Fruit fly (Drosophila melanogaster) whole organism, embryonic: ENCODE results near the gene Rab3GAP1.

Experiments used
- ATbp ChIP-seq: fragments of 200-800 bp; sonication (Bioruptor generic); optimal IDR thresholded peaks from 2 replicates; lab custom pipeline; 2017; ENCODE audit warnings: missing biosample characterization, mild to moderate bottlenecking, missing genetic modification characterization, missing genetic modification reagents
- Adf1 ChIP-seq: fragments of 200-800 bp; sonication (Bioruptor generic); IDR thresholded peaks from 2 replicates; pipeline ENCODE4 v1.3.6; 2022; ENCODE audit warnings: missing biosample characterization, missing genetic modification characterization
- CG10462 ChIP-seq: fragments of 200-800 bp; sonication (Bioruptor generic); optimal IDR thresholded peaks from 2 replicates; lab custom pipeline; 2016; ENCODE audit warnings: missing biosample characterization, missing genetic modification characterization
- CG10565 ChIP-seq: fragments of 200-800 bp; sonication (Bioruptor generic); optimal IDR thresholded peaks from 3 replicates; lab custom pipeline; 2016; ENCODE audit warnings: missing biosample characterization, mild to moderate bottlenecking, missing genetic modification characterization
- CG11247 ChIP-seq: fragments of 200-800 bp; sonication (Bioruptor generic); IDR thresholded peaks from 2 replicates; pipeline ENCODE4 v1.3.6; 2022; ENCODE audit warnings: missing biosample characterization, missing genetic modification characterization
- CG11560 ChIP-seq: fragments of 200-800 bp; sonication (Bioruptor generic); IDR thresholded peaks from 3 replicates; pipeline ENCODE4 v1.3.6; 2022; ENCODE audit warnings: missing biosample characterization, missing genetic modification characterization
- CG12744 ChIP-seq: fragments of 200-800 bp; sonication (Bioruptor generic); optimal IDR thresholded peaks from 2 replicates; lab custom pipeline; 2016; ENCODE audit warnings: missing biosample characterization, missing genetic modification characterization
- CG13287 ChIP-seq: fragments of 200-800 bp; sonication (Bioruptor generic); IDR thresholded peaks from 2 replicates; pipeline ENCODE4 v1.3.6; 2022; ENCODE audit warnings: missing biosample characterization, missing genetic modification characterization; ENCODE audit not compliant: partially characterized antibody
- CG18619 ChIP-seq: fragments of 200-800 bp; sonication (Bioruptor generic); optimal IDR thresholded peaks from 3 replicates; lab custom pipeline; 2017; ENCODE audit warnings: missing biosample characterization, mild to moderate bottlenecking, missing genetic modification characterization
- CG2199 ChIP-seq: fragments of 200-800 bp; sonication (Bioruptor generic); IDR thresholded peaks from 3 replicates; pipeline ENCODE4 v1.3.6; 2022; ENCODE audit warnings: missing biosample characterization, missing genetic modification characterization
- CG33557 ChIP-seq: fragments of 200-800 bp; sonication (Bioruptor generic); optimal IDR thresholded peaks from 2 replicates; lab custom pipeline; 2019; ENCODE audit warnings: missing biosample characterization, mild to moderate bottlenecking, missing genetic modification characterization, moderate library complexity
- CG34376 ChIP-seq: fragments of 200-800 bp; sonication (Bioruptor generic); optimal IDR thresholded peaks from 2 replicates; lab custom pipeline; 2018; ENCODE audit warnings: missing biosample characterization, mild to moderate bottlenecking, missing genetic modification characterization
- CG6254 ChIP-seq: fragments of 200-800 bp; sonication (Bioruptor generic); optimal IDR thresholded peaks from 3 replicates; lab custom pipeline; 2017; ENCODE audit warnings: mild to moderate bottlenecking, missing biosample characterization, missing genetic modification reagents, missing genetic modification characterization
- CG6791 ChIP-seq: fragments of 200-800 bp; sonication (Bioruptor generic); IDR thresholded peaks from 3 replicates; pipeline ENCODE4 v1.3.6; 2022; ENCODE audit warnings: missing biosample characterization, missing genetic modification characterization; ENCODE audit not compliant: partially characterized antibody
- CG7357 ChIP-seq: fragments of 200-800 bp; sonication (Bioruptor generic); IDR thresholded peaks from 3 replicates; pipeline ENCODE4 v1.3.6; 2022; ENCODE audit warnings: missing biosample characterization, missing genetic modification characterization
- CG8089 ChIP-seq: fragments of 200-800 bp; sonication (Bioruptor generic); optimal IDR thresholded peaks from 3 replicates; lab custom pipeline; 2016; ENCODE audit warnings: missing biosample characterization, missing genetic modification characterization
- CG8388 ChIP-seq: fragments of 200-800 bp; sonication (Bioruptor generic); optimal IDR thresholded peaks from 2 replicates; lab custom pipeline; 2019; ENCODE audit warnings: missing biosample characterization, mild to moderate bottlenecking, missing genetic modification characterization, moderate library complexity
- CG9609 ChIP-seq: fragments of 200-800 bp; sonication (Bioruptor generic); optimal IDR thresholded peaks from 3 replicates; lab custom pipeline; 2016; ENCODE audit warnings: missing biosample characterization, missing genetic modification characterization
- Dip2 ChIP-seq: fragments of 200-800 bp; sonication (Bioruptor generic); IDR thresholded peaks from 2 replicates; pipeline ENCODE4 v1.3.6; 2022; ENCODE audit warnings: missing biosample characterization, missing genetic modification characterization
- Doc2 ChIP-seq: fragments of 200-800 bp; sonication (Bioruptor generic); IDR thresholded peaks from 2 replicates; pipeline ENCODE4 v1.3.6; 2022; ENCODE audit warnings: missing biosample characterization, missing genetic modification characterization
- Dref ChIP-seq: fragments of 200-800 bp; sonication (Bioruptor generic); IDR thresholded peaks from 2 replicates; pipeline ENCODE4 v1.3.6; 2022; ENCODE audit warnings: missing biosample characterization, missing genetic modification characterization
- Gsc ChIP-seq: fragments of 200-800 bp; sonication (Bioruptor generic); IDR thresholded peaks from 2 replicates; pipeline ENCODE4 v1.3.6; 2022; ENCODE audit warnings: missing biosample characterization, missing genetic modification characterization
- Gug ChIP-seq: fragments of 200-800 bp; sonication (Bioruptor generic); IDR thresholded peaks from 4 replicates; pipeline ENCODE4 v1.3.6; 2022; ENCODE audit warnings: missing biosample characterization, missing genetic modification characterization
- HHEX ChIP-seq: fragments of 200-800 bp; sonication (Bioruptor generic); optimal IDR thresholded peaks from 3 replicates; lab custom pipeline; 2017; ENCODE audit warnings: missing biosample characterization, mild to moderate bottlenecking, missing genetic modification characterization, missing genetic modification reagents
- NC2β ChIP-seq: fragments of 200-800 bp; sonication (Bioruptor generic); optimal IDR thresholded peaks from 2 replicates; lab custom pipeline; 2016; ENCODE audit warnings: missing biosample characterization, missing genetic modification characterization
- Oaz ChIP-seq: fragments of 200-800 bp; sonication (Bioruptor generic); IDR thresholded peaks from 2 replicates; pipeline ENCODE4 v1.3.6; 2022; ENCODE audit warnings: missing biosample characterization, missing genetic modification characterization
- Opbp ChIP-seq: fragments of 200-800 bp; sonication (Bioruptor generic); IDR thresholded peaks from 3 replicates; pipeline ENCODE4 v1.3.6; 2022; ENCODE audit warnings: missing biosample characterization, missing genetic modification characterization; ENCODE audit not compliant: partially characterized antibody
- Pdp1 ChIP-seq, 2 experiments: fragments of 200-800 bp; sonication (Bioruptor generic); optimal IDR thresholded peaks; 3 replicates each; lab custom pipeline; 2016; ENCODE audit warnings: missing biosample characterization in 2 of 2, missing genetic modification characterization in 2 of 2, mild to moderate bottlenecking in 1 of 2, moderate library complexity in 1 of 2
- Six4 ChIP-seq: fragments of 200-800 bp; sonication (Bioruptor generic); optimal IDR thresholded peaks from 2 replicates; lab custom pipeline; 2016; ENCODE audit warnings: missing biosample characterization, missing genetic modification characterization
- Sry-β ChIP-seq: fragments of 200-800 bp; sonication (Bioruptor generic); optimal IDR thresholded peaks from 2 replicates; lab custom pipeline; 2018; ENCODE audit warnings: missing biosample characterization, mild to moderate bottlenecking, missing genetic modification characterization, moderate library complexity
- Trl ChIP-seq, 3 experiments: fragments of >200 bp in 2 of 3; fragments of 200-800 bp in 1 of 3; sonication (Bioruptor generic) in 1 of 3; optimal IDR thresholded peaks; 2 replicates in 1 of 3; 3 replicates in 2 of 3; lab custom pipeline; 2016 to 2017; ENCODE audit warnings: missing biosample characterization in 1 of 3, missing genetic modification characterization in 1 of 3
- aop ChIP-seq: fragments of 200-800 bp; sonication (Bioruptor generic); IDR thresholded peaks from 2 replicates; pipeline ENCODE4 v1.3.6; 2022; ENCODE audit warnings: missing biosample characterization, missing genetic modification characterization
- ara ChIP-seq: fragments of 200-800 bp; sonication (Bioruptor generic); IDR thresholded peaks from 2 replicates; pipeline ENCODE4 v1.3.6; 2022; ENCODE audit warnings: missing biosample characterization, missing genetic modification characterization
- bsh ChIP-seq, 2 experiments: fragments of 200-800 bp; sonication (Bioruptor generic); optimal IDR thresholded peaks; 2 replicates each; lab custom pipeline; 2017 to 2018; ENCODE audit warnings: mild to moderate bottlenecking in 2 of 2, missing biosample characterization in 2 of 2, missing genetic modification characterization in 2 of 2, moderate library complexity in 1 of 2
- btn ChIP-seq: fragments of 200-800 bp; sonication (Bioruptor generic); optimal IDR thresholded peaks from 2 replicates; lab custom pipeline; 2016; ENCODE audit warnings: missing biosample characterization, missing genetic modification characterization
- corto ChIP-seq: fragments of 200-800 bp; sonication (Bioruptor generic); optimal IDR thresholded peaks from 2 replicates; lab custom pipeline; 2016; ENCODE audit warnings: missing biosample characterization, mild to moderate bottlenecking, missing genetic modification characterization, moderate library complexity
- dati ChIP-seq: fragments of 200-800 bp; sonication (Bioruptor generic); IDR thresholded peaks from 2 replicates; pipeline ENCODE4 v1.3.6; 2022; ENCODE audit warnings: missing biosample characterization, missing genetic modification characterization
- gsb ChIP-seq: fragments of 200-800 bp; sonication (Bioruptor generic); IDR thresholded peaks from 2 replicates; pipeline ENCODE4 v1.3.6; 2022; ENCODE audit warnings: missing biosample characterization, missing genetic modification characterization
- gsb-n ChIP-seq: fragments of 200-800 bp; sonication (Bioruptor generic); optimal IDR thresholded peaks from 3 replicates; lab custom pipeline; 2018; ENCODE audit warnings: missing biosample characterization, mild to moderate bottlenecking, missing genetic modification characterization
- insv ChIP-seq, 2 experiments: fragments of 200-800 bp; sonication (Bioruptor generic); optimal IDR thresholded peaks; 3 replicates each; lab custom pipeline; 2016 to 2018; ENCODE audit warnings: missing biosample characterization in 2 of 2, missing genetic modification characterization in 2 of 2
- kah ChIP-seq: fragments of 200-800 bp; sonication (Bioruptor generic); optimal IDR thresholded peaks from 2 replicates; lab custom pipeline; 2018; ENCODE audit warnings: missing biosample characterization, mild to moderate bottlenecking, missing genetic modification characterization
- onecut ChIP-seq: fragments of 200-800 bp; sonication (Bioruptor generic); IDR thresholded peaks from 2 replicates; pipeline ENCODE4 v1.3.6; 2022; ENCODE audit warnings: missing biosample characterization, missing genetic modification characterization
- pfk ChIP-seq: fragments of 200-800 bp; sonication (Bioruptor generic); optimal IDR thresholded peaks from 2 replicates; lab custom pipeline; 2018; ENCODE audit warnings: missing biosample characterization, mild to moderate bottlenecking, missing genetic modification characterization, moderate library complexity
- pum ChIP-seq: fragments of 200-800 bp; sonication (Bioruptor generic); optimal IDR thresholded peaks from 2 replicates; lab custom pipeline; 2016; ENCODE audit warnings: missing biosample characterization, missing genetic modification characterization
- repo ChIP-seq: fragments of 200-800 bp; sonication (Bioruptor generic); optimal IDR thresholded peaks from 2 replicates; lab custom pipeline; 2016; ENCODE audit warnings: missing biosample characterization, missing genetic modification characterization
- run ChIP-seq: fragments of 200-800 bp; sonication (Bioruptor generic); optimal IDR thresholded peaks from 3 replicates; lab custom pipeline; 2018; ENCODE audit warnings: missing biosample characterization, mild to moderate bottlenecking, missing genetic modification characterization
- so ChIP-seq: fragments of 200-800 bp; sonication (Bioruptor generic); IDR thresholded peaks from 3 replicates; pipeline ENCODE4 v1.3.6; 2022; ENCODE audit warnings: missing biosample characterization, missing genetic modification characterization
- sqz ChIP-seq: fragments of 200-800 bp; sonication (Bioruptor generic); optimal IDR thresholded peaks from 3 replicates; lab custom pipeline; 2018; ENCODE audit warnings: missing biosample characterization, mild to moderate bottlenecking, missing genetic modification characterization
- tna ChIP-seq: fragments of 200-800 bp; sonication (Bioruptor generic); IDR thresholded peaks from 2 replicates; pipeline ENCODE4 v1.3.6; 2022; ENCODE audit warnings: missing biosample characterization, missing genetic modification characterization; ENCODE audit not compliant: partially characterized antibody
- tx ChIP-seq: fragments of 200-800 bp; sonication (Bioruptor generic); optimal IDR thresholded peaks from 2 replicates; lab custom pipeline; 2016; ENCODE audit warnings: missing biosample characterization, missing genetic modification characterization

Rab3GAP1 gene

dm6 chr2L:1579254-1579653, 31.7 kb downstream of the Rab3GAP1 start (continued):
- TF ChIP-seq sqz = no peak
- TF ChIP-seq CG11560 (tag; lab: Robert Waterston, UW) = peak; percentile 44; the same call in 1 of the 3 replicates
- TF ChIP-seq CG2199 (GFP tag; lab: Robert Waterston, UW) = no peak
- TF ChIP-seq CG10462 (GFP tag; lab: Kevin White, UChicago) = no peak
- peak; percentile 29 for TF ChIP-seq repo (GFP tag; lab: Kevin White, UChicago)
- no peak for TF ChIP-seq pfk (GFP tag; lab: Kevin White, UChicago)
- TF ChIP-seq HHEX = peak; percentile 56
- TF ChIP-seq insv (GFP tag; optimal IDR thresholded peaks at IDR 0.05; lab: Kevin White, UChicago) = no peak
- TF ChIP-seq CG12744 = peak; percentile 19
- no peak for TF ChIP-seq Opbp (GFP tag; lab: Robert Waterston, UW)
- no peak for TF ChIP-seq dati
- TF ChIP-seq Adf1 (GFP tag; lab: Robert Waterston, UW) = 0 out of 2 replicates have a peak, but pooled peaks have one; percentile 18
- peak; percentile 65 for TF ChIP-seq CG11247 (GFP tag; lab: Robert Waterston, UW)
- no peak for TF ChIP-seq Trl (optimal IDR thresholded peaks at IDR 0.05; lab: Kevin White, UChicago)
- TF ChIP-seq Trl (GFP tag; optimal IDR thresholded peaks at IDR 0.05; lab: Kevin White, UChicago) = peak; percentile 64
- peak; percentile 69 for TF ChIP-seq Oaz (GFP tag; lab: Robert Waterston, UW)
- TF ChIP-seq onecut = peak; percentile 65
- peak; percentile 54; the same call in 1 of the 2 replicates for TF ChIP-seq gsb (GFP tag; lab: Robert Waterston, UW)
- no peak for TF ChIP-seq CG6254 (GFP tag; lab: Kevin White, UChicago)
- TF ChIP-seq CG8388 (GFP tag; lab: Kevin White, UChicago) = peak; percentile 30
- peak; percentile 62 for TF ChIP-seq CG34376 (GFP tag; lab: Kevin White, UChicago)
- no peak for TF ChIP-seq CG10565 (GFP tag; lab: Kevin White, UChicago)
- TF ChIP-seq CG13287 = no peak
- TF ChIP-seq Gsc = no peak
- peak; percentile 58 for TF ChIP-seq CG18619 (GFP tag; lab: Kevin White, UChicago)
- peak; percentile 59 for TF ChIP-seq Doc2
- peak; percentile 55 for TF ChIP-seq CG9609
- TF ChIP-seq CG7357 (GFP tag; lab: Robert Waterston, UW) = no peak
- no peak for TF ChIP-seq Dip2
- no peak for TF ChIP-seq corto (GFP tag; lab: Kevin White, UChicago)
- TF ChIP-seq NC2β = no peak
- TF ChIP-seq Sry-β = no peak
- TF ChIP-seq CG8089 (GFP tag; lab: Kevin White, UChicago) = no peak
- TF ChIP-seq aop (GFP tag; lab: Robert Waterston, UW) = no peak
- peak; percentile 78; the same call in 2 of the 3 replicates for TF ChIP-seq so (GFP tag; lab: Robert Waterston, UW)
- TF ChIP-seq kah (GFP tag; lab: Kevin White, UChicago) = peak; percentile 18
- TF ChIP-seq tna (GFP tag; lab: Robert Waterston, UW) = no peak
- peak; percentile 39; the same call in 1 of the 2 replicates for TF ChIP-seq ara
- TF ChIP-seq Dref (GFP tag; lab: Robert Waterston, UW) = no peak
- TF ChIP-seq pum = peak; percentile 44
- TF ChIP-seq ATbp (GFP tag; lab: Kevin White, UChicago) = peak; percentile 32
- TF ChIP-seq Six4 = peak; percentile 17
- TF ChIP-seq bsh (GFP tag; optimal IDR thresholded peaks at IDR 0.05; lab: Kevin White, UChicago) = peak in 1 of 2 experiments; percentile 55
- peak; percentile 32 for TF ChIP-seq run (tag; lab: Kevin White, UChicago)
- TF ChIP-seq gsb-n (tag; lab: Kevin White, UChicago) = no peak
- TF ChIP-seq Gug = peak; percentile 30; the same call in 1 of the 4 replicates
- no peak for TF ChIP-seq CG33557
- TF ChIP-seq Pdp1 (GFP tag; optimal IDR thresholded peaks at IDR 0.05; lab: Kevin White, UChicago) = peak; percentile 67 to 70
- no peak for TF ChIP-seq CG6791 (GFP tag; lab: Robert Waterston, UW)
- peak; percentile 48 for TF ChIP-seq tx (GFP tag; lab: Kevin White, UChicago)
- TF ChIP-seq btn = peak; percentile 16
